Worm (Caenorhabditis elegans): Measurements from ENCODE around the gene C14B1.8.

DNA sequence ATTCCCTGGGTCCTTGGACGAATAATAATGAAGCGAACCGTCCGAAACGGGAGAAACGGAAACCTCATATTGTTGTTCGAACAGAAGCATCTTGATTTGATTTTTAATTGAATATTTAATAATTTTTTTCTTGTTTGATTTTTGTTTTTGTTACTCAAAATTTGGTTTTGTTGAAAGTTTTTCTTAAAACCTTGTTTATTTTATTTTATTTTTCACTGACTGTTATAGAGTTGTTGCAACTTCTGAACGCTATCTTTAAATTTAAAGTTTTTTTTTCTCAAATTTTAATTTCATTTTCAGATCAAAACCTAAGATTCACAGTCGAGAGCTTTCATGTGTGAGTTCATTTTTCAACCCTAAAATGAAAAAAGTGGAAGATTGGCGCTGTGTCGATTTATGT is 10.4 kb downstream of the C14B1.8 start, which contains the start of gene alkb-8:
- TF ChIP-seq pag-3 (tag; optimal IDR thresholded peaks at IDR 0.05; ENCODE audit: borderline replicate concordance, insufficient read depth): no peak
- TF ChIP-seq lsy-2 (tag; optimal IDR thresholded peaks at IDR 0.05): no peak
- no peak for TF ChIP-seq nhr-12 (tag; optimal IDR thresholded peaks at IDR 0.05)
- no peak for TF ChIP-seq unc-62 (GFP tag; optimal IDR thresholded peaks at IDR 0.05)
- no peak for TF ChIP-seq alr-1 (tag; optimal IDR thresholded peaks at IDR 0.05; ENCODE audit: borderline replicate concordance)
- no peak for TF ChIP-seq irx-1 (tag; optimal IDR thresholded peaks at IDR 0.05)

Measured in whole organism, L1 larva.